Worm (Caenorhabditis elegans): Measurements from ENCODE around the gene F34D10.4.

Gene F34D10.4

ce11 chrIII:3716073-3716659, 20.2 kb upstream of the F34D10.4 start:
- TF ChIP-seq egl-13 (tag; optimal IDR thresholded peaks at IDR 0.05) (no peak), efl-1 (optimal IDR thresholded peaks at IDR 0.05) (peak in 1 of 2 experiments; percentile 11), efl-1 (GFP tag; optimal IDR thresholded peaks at IDR 0.05 in 1 of 2) (no peak)

- TF ChIP-seq lin-15B (tag; optimal IDR thresholded peaks at IDR 0.05), result peak; percentile 45
- no peak for TF ChIP-seq egl-27 (tag; optimal IDR thresholded peaks at IDR 0.05)
- TF ChIP-seq ceh-90 (tag; optimal IDR thresholded peaks at IDR 0.05), result no peak
- peak in 1 of 3 experiments; percentile 57 for TF ChIP-seq dpl-1 (GFP tag; optimal IDR thresholded peaks at IDR 0.05)
- peak; percentile 21 to 40 for TF ChIP-seq lin-35 (GFP tag; optimal IDR thresholded peaks at IDR 0.05)
- TF ChIP-seq ztf-4 (tag; optimal IDR thresholded peaks at IDR 0.05), result no peak
- TF ChIP-seq efl-1 (optimal IDR thresholded peaks at IDR 0.05), result peak; percentile 43 to 45
- peak; percentile 35 to 47 for TF ChIP-seq efl-1 (GFP tag; optimal IDR thresholded peaks at IDR 0.05 in 1 of 2)
These were observed 16.8 kb upstream of the F34D10.4 start, which contains the start of gene C14B1.8 for ce11 chrIII:3719564-3719963. Gene C14B1.8, minus strand, starts transcription at chrIII:3719680.

ce11 chrIII:3723726-3724125, 12.7 kb upstream of the F34D10.4 start:
- no peak for TF ChIP-seq aly-2 (tag; optimal IDR thresholded peaks at IDR 0.05)
- peak in 1 of 2 experiments; percentile 44 for TF ChIP-seq efl-1 (optimal IDR thresholded peaks at IDR 0.05)
- no peak for TF ChIP-seq efl-1 (GFP tag; optimal IDR thresholded peaks at IDR 0.05 in 1 of 2)

- TF ChIP-seq pag-3 (tag; optimal IDR thresholded peaks at IDR 0.05; ENCODE audit: borderline replicate concordance, insufficient read depth), result no peak
- no peak for TF ChIP-seq unc-98 (GFP tag; IDR thresholded peaks at IDR 0.05)
- TF ChIP-seq lin-13 (GFP tag; optimal IDR thresholded peaks at IDR 0.05), result no peak
- TF ChIP-seq aha-1 (tag; optimal IDR thresholded peaks at IDR 0.05), result no peak
- TF ChIP-seq fkh-10 (GFP tag; optimal IDR thresholded peaks at IDR 0.05), result no peak
- TF ChIP-seq nhr-90 (tag; optimal IDR thresholded peaks at IDR 0.05; ENCODE audit: poor library complexity), result no peak
- TF ChIP-seq nhr-71 (tag; optimal IDR thresholded peaks at IDR 0.05), result no peak
- no peak for TF ChIP-seq unc-30 (tag; optimal IDR thresholded peaks at IDR 0.05)
These were observed 11.5 kb upstream of the F34D10.4 start, which contains the start of gene C14B1.12 for ce11 chrIII:3724880-3725279. Gene C14B1.12, minus strand, starts transcription at chrIII:3724980.

- no peak for TF ChIP-seq lir-3 (tag; optimal IDR thresholded peaks at IDR 0.05; ENCODE audit: poor library complexity)
- TF ChIP-seq alr-1 (tag; optimal IDR thresholded peaks at IDR 0.05; ENCODE audit: borderline replicate concordance), result no peak
These were observed 10.0 kb upstream of the F34D10.4 start, which contains the start of gene gldi-5 for ce11 chrIII:3726443-3726842. Gene gldi-5, minus strand, starts transcription at chrIII:3726500.

ce11 chrIII:3729520-3729919, 6.9 kb upstream of the F34D10.4 start, which contains the start of gene F34D10.9:
Gene F34D10.9, minus strand, starts transcription at chrIII:3729620.
- TF ChIP-seq ets-5 (GFP tag; IDR thresholded peaks at IDR 0.05) (no peak), rnt-1 (tag; optimal IDR thresholded peaks at IDR 0.05) (no peak), ceh-90 (tag; optimal IDR thresholded peaks at IDR 0.05) (no peak), alr-1 (tag; optimal IDR thresholded peaks at IDR 0.05; ENCODE audit: borderline replicate concordance) (no peak), elt-2 (tag; optimal IDR thresholded peaks at IDR 0.05) (no peak), ztf-4 (tag; optimal IDR thresholded peaks at IDR 0.05) (no peak), ceh-82 (tag; optimal IDR thresholded peaks at IDR 0.05) (no peak), isw-1 (GFP tag; IDR thresholded peaks at IDR 0.05) (no peak), aha-1 (tag; optimal IDR thresholded peaks at IDR 0.05) (no peak), nhr-77 (tag; optimal IDR thresholded peaks at IDR 0.05) (no peak), grh-1 (GFP tag; IDR thresholded peaks at IDR 0.05) (no peak), egl-27 (tag; optimal IDR thresholded peaks at IDR 0.05) (no peak), nhr-11 (tag; optimal IDR thresholded peaks at IDR 0.05) (no peak), xbp-1 (tag; optimal IDR thresholded peaks at IDR 0.05) (no peak), nhr-85 (tag) (no peak), ceh-88 (GFP tag; IDR thresholded peaks at IDR 0.05) (no peak), ztf-11 (tag; optimal IDR thresholded peaks at IDR 0.05) (no peak)

Measured in whole organism, L1 larva.